Worm (Caenorhabditis elegans) whole organism, midembryonic: Measurements from ENCODE around the gene F41B5.12.

Experiments used
- T22C8.4 ChIP-seq: fragments of 200-800 bp; sonication (Bioruptor generic); IDR thresholded peaks from 2 replicates; pipeline ENCODE4 v1.3.6; 2022; ENCODE audit warnings: missing genetic modification characterization, missing compliant biosample characterization
- cog-1 ChIP-seq: sonication (generic microtip); optimal IDR thresholded peaks from 2 replicates; lab custom pipeline; 2016; ENCODE audit warnings: missing genetic modification characterization, missing compliant biosample characterization
- flt-1 ChIP-seq: fragments of 200-800 bp; sonication (Bioruptor generic); IDR thresholded peaks from 2 replicates; pipeline ENCODE4 v1.3.6; 2022; ENCODE audit warnings: missing genetic modification characterization, missing compliant biosample characterization
- klf-2 ChIP-seq: fragments of 200-800 bp; sonication (Bioruptor generic); conservative IDR thresholded peaks from 2 replicates; pipeline ENCODE4 v1.3.6; 2022; ENCODE audit warnings: missing genetic modification reagents, missing genetic modification characterization, missing compliant biosample characterization
- med-1 ChIP-seq: sonication (generic microtip); optimal IDR thresholded peaks from 2 replicates; lab custom pipeline; 2017; ENCODE audit warnings: missing genetic modification characterization, mild to moderate bottlenecking, missing compliant biosample characterization, antibody characterized with exemption, missing genetic modification reagents; ENCODE audit not compliant: insufficient read depth
- ref-1 ChIP-seq: fragments of 200-800 bp; sonication (Bioruptor generic); conservative IDR thresholded peaks from 2 replicates; pipeline ENCODE4 v1.3.6; 2022; ENCODE audit warnings: missing genetic modification reagents, missing genetic modification characterization, missing compliant biosample characterization
- tab-1 ChIP-seq: fragments of 200-800 bp; sonication (Bioruptor generic); IDR thresholded peaks from 2 replicates; pipeline ENCODE4 v1.3.6; 2022; ENCODE audit warnings: missing genetic modification characterization, missing compliant biosample characterization
- ztf-29 ChIP-seq: fragments of 200-800 bp; sonication (Bioruptor generic); IDR thresholded peaks from 2 replicates; pipeline ENCODE4 v1.3.6; 2022; ENCODE audit warnings: missing genetic modification reagents, missing genetic modification characterization, missing compliant biosample characterization

ce11 chrV:2278052-2278451 lies 17.3 kb downstream of the F41B5.12 start, which contains the start of gene nhr-59:
- TF ChIP-seq T22C8.4 (no peak), ztf-29 (GFP tag; lab: Robert Waterston, UW) (no peak), tab-1 (GFP tag; lab: Robert Waterston, UW) (no peak), klf-2 (GFP tag; lab: Robert Waterston, UW) (no peak), cog-1 (tag; lab: Kevin White, UChicago) (no peak), flt-1 (GFP tag; lab: Robert Waterston, UW) (no peak), med-1 (GFP tag; lab: Kevin White, UChicago) (no peak), ref-1 (GFP tag; lab: Robert Waterston, UW) (no peak)
